Worm (Caenorhabditis elegans) whole organism, early embryonic: Measurements from ENCODE around the gene K08D8.11.

Experiments
- B0310.2 ChIP-seq: sonication (generic microtip); optimal IDR thresholded peaks from 2 replicates; lab custom pipeline; 2016; ENCODE audit warnings: mild to moderate bottlenecking, missing genetic modification characterization, missing compliant biosample characterization
- F13C5.2 ChIP-seq: sonication (generic microtip); optimal IDR thresholded peaks from 2 replicates; lab custom pipeline; 2017; ENCODE audit warnings: mild to moderate bottlenecking, missing genetic modification characterization, inconsistent platforms, missing compliant biosample characterization
- aly-1 ChIP-seq: sonication (generic microtip); optimal IDR thresholded peaks from 2 replicates; lab custom pipeline; 2016; ENCODE audit warnings: missing genetic modification characterization, missing compliant biosample characterization
- ama-1 ChIP-seq: fragments of 150-350 bp; optimal IDR thresholded peaks from 2 replicates; lab custom pipeline; 2014
- ceh-13 ChIP-seq: fragments of 200-800 bp; sonication (Bioruptor generic); optimal IDR thresholded peaks from 2 replicates; lab custom pipeline; 2018; ENCODE audit warnings: mild to moderate bottlenecking, missing genetic modification characterization, missing compliant biosample characterization
- ceh-36 ChIP-seq: sonication (generic microtip); optimal IDR thresholded peaks from 2 replicates; lab custom pipeline; 2016; ENCODE audit warnings: missing genetic modification characterization, inconsistent platforms, missing compliant biosample characterization
- ets-7 ChIP-seq: sonication (generic microtip); optimal IDR thresholded peaks from 2 replicates; lab custom pipeline; 2016; ENCODE audit warnings: missing genotype, missing genetic modification characterization, missing compliant biosample characterization
- flt-1 ChIP-seq: fragments of 200-800 bp; sonication (Bioruptor generic); IDR thresholded peaks from 2 replicates; pipeline ENCODE4 v1.3.6; 2022; ENCODE audit warnings: missing genetic modification characterization, missing compliant biosample characterization
- hmbx-1 ChIP-seq: sonication (generic microtip); optimal IDR thresholded peaks from 2 replicates; lab custom pipeline; 2016; ENCODE audit warnings: mild to moderate bottlenecking, missing genetic modification characterization, missing compliant biosample characterization
- hmg-4 ChIP-seq: fragments of 200-800 bp; sonication (Bioruptor generic); optimal IDR thresholded peaks from 2 replicates; lab custom pipeline; 2018; ENCODE audit warnings: mild to moderate bottlenecking, missing genetic modification characterization, missing compliant biosample characterization
- hnd-1 ChIP-seq: sonication (generic microtip); optimal IDR thresholded peaks from 2 replicates; lab custom pipeline; 2016; ENCODE audit warnings: missing genetic modification characterization, missing compliant biosample characterization
- pes-1 ChIP-seq: fragments of 200-800 bp; sonication (Bioruptor generic); IDR thresholded peaks from 2 replicates; pipeline ENCODE4 v1.3.6; 2022; ENCODE audit warnings: missing genetic modification reagents, missing genetic modification characterization, missing compliant biosample characterization
- scrt-1 ChIP-seq: fragments of 200-800 bp; sonication (Bioruptor generic); IDR thresholded peaks from 2 replicates; pipeline ENCODE4 v1.3.6; 2022; ENCODE audit warnings: missing genetic modification characterization, missing compliant biosample characterization
- sea-1 ChIP-seq: fragments of 200-800 bp; sonication (Bioruptor generic); conservative IDR thresholded peaks from 2 replicates; pipeline ENCODE4 v1.3.6; 2022; ENCODE audit warnings: missing genetic modification characterization, missing compliant biosample characterization
- tbx-11 ChIP-seq: fragments of 200-800 bp; sonication (Bioruptor generic); IDR thresholded peaks from 2 replicates; pipeline ENCODE4 v1.3.6; 2022; ENCODE audit warnings: missing genetic modification characterization, missing compliant biosample characterization
- tbx-37 ChIP-seq: fragments of 200-800 bp; sonication (Bioruptor generic); conservative IDR thresholded peaks from 2 replicates; pipeline ENCODE4 v1.3.6; 2022; ENCODE audit warnings: missing genetic modification reagents, missing genetic modification characterization, missing compliant biosample characterization
- tra-4 ChIP-seq: sonication (generic microtip); optimal IDR thresholded peaks from 2 replicates; lab custom pipeline; 2017; ENCODE audit warnings: missing genetic modification characterization, missing compliant biosample characterization

Gene K08D8.11

ce11 chrIV:12894996-12895395 is at the start of gene K08D8.11:
Gene K08D8.11 (plus strand): TSS chrIV:12895296.
- TF ChIP-seq pes-1 (GFP tag; lab: Robert Waterston, UW): no peak
- TF ChIP-seq ama-1 (lab: Kevin White, UChicago): no peak
- no peak for TF ChIP-seq scrt-1 (GFP tag; lab: Robert Waterston, UW)
- TF ChIP-seq hmg-4 (GFP tag; lab: Kevin White, UChicago): no peak
- TF ChIP-seq F13C5.2: no peak
- no peak for TF ChIP-seq tbx-11
- no peak for TF ChIP-seq hmbx-1 (tag; lab: Kevin White, UChicago)
- TF ChIP-seq sea-1 (GFP tag; lab: Robert Waterston, UW): no peak

- TF ChIP-seq ceh-36 (tag; lab: Kevin White, UChicago) (no peak), ceh-13 (GFP tag; lab: Kevin White, UChicago) (no peak), hmbx-1 (tag; lab: Kevin White, UChicago) (no peak), tbx-11 (no peak), hmg-4 (GFP tag; lab: Kevin White, UChicago) (no peak), F13C5.2 (no peak), ets-7 (tag; lab: Kevin White, UChicago) (no peak), hnd-1 (tag; lab: Kevin White, UChicago) (no peak), ama-1 (lab: Kevin White, UChicago) (no peak), flt-1 (no peak), tra-4 (tag; lab: Kevin White, UChicago) (no peak), scrt-1 (GFP tag; lab: Robert Waterston, UW) (no peak), B0310.2 (tag; lab: Kevin White, UChicago) (no peak), pes-1 (GFP tag; lab: Robert Waterston, UW) (no peak)
Measured at ce11 chrIV:12845596-12845995, 49.5 kb upstream of the K08D8.11 start, which contains the start of gene txt-19. Gene txt-19 (plus strand): TSS chrIV:12845899.

- TF ChIP-seq ets-7 (tag; lab: Kevin White, UChicago) (no peak), B0310.2 (tag; lab: Kevin White, UChicago) (no peak), flt-1 (no peak), ama-1 (lab: Kevin White, UChicago) (no peak), hmg-4 (GFP tag; lab: Kevin White, UChicago) (no peak), sea-1 (GFP tag; lab: Robert Waterston, UW) (no peak), F13C5.2 (no peak), ceh-36 (tag; lab: Kevin White, UChicago) (no peak)
Measured at ce11 chrIV:12849030-12849560, 46.0 kb upstream of the K08D8.11 start, which contains the start of gene srf-3. Gene srf-3 (plus strand): TSS chrIV:12849510.

- TF ChIP-seq B0310.2 (tag; lab: Kevin White, UChicago): no peak
- TF ChIP-seq sea-1 (GFP tag; lab: Robert Waterston, UW): no peak
- no peak for TF ChIP-seq F13C5.2
- no peak for TF ChIP-seq pes-1 (GFP tag; lab: Robert Waterston, UW)
- TF ChIP-seq hmg-4 (GFP tag; lab: Kevin White, UChicago): no peak
- TF ChIP-seq ceh-13 (GFP tag; lab: Kevin White, UChicago): no peak
- TF ChIP-seq ceh-36 (tag; lab: Kevin White, UChicago): no peak
- no peak for TF ChIP-seq tbx-37
- no peak for TF ChIP-seq flt-1
- TF ChIP-seq ets-7 (tag; lab: Kevin White, UChicago): no peak
- TF ChIP-seq hmbx-1 (tag; lab: Kevin White, UChicago): no peak
- no peak for TF ChIP-seq ama-1 (lab: Kevin White, UChicago)
- TF ChIP-seq scrt-1 (GFP tag; lab: Robert Waterston, UW): no peak
- no peak for TF ChIP-seq tra-4 (tag; lab: Kevin White, UChicago)
- TF ChIP-seq tbx-11: no peak
- TF ChIP-seq hnd-1 (tag; lab: Kevin White, UChicago): no peak
- no peak for TF ChIP-seq aly-1 (tag; lab: Kevin White, UChicago)
Measured at ce11 chrIV:12854372-12855114, 40.6 kb upstream of the K08D8.11 start.

- no peak for TF ChIP-seq pes-1 (GFP tag; lab: Robert Waterston, UW)
- TF ChIP-seq B0310.2 (tag; lab: Kevin White, UChicago): no peak
- no peak for TF ChIP-seq tra-4 (tag; lab: Kevin White, UChicago)
- no peak for TF ChIP-seq scrt-1 (GFP tag; lab: Robert Waterston, UW)
- no peak for TF ChIP-seq ets-7 (tag; lab: Kevin White, UChicago)
Measured at ce11 chrIV:12855248-12855647, 39.8 kb upstream of the K08D8.11 start, which contains the start of gene nstp-5. Gene nstp-5 (plus strand): TSS chrIV:12855548.

- TF ChIP-seq aly-1 (tag; lab: Kevin White, UChicago) (no peak), scrt-1 (GFP tag; lab: Robert Waterston, UW) (no peak), tbx-11 (no peak), sea-1 (GFP tag; lab: Robert Waterston, UW) (no peak)
Measured at ce11 chrIV:12859797-12860196, 35.3 kb upstream of the K08D8.11 start, which contains the start of gene gcy-18. Gene gcy-18 (plus strand): TSS chrIV:12860097.

- TF ChIP-seq aly-1 (tag; lab: Kevin White, UChicago) (no peak), pes-1 (GFP tag; lab: Robert Waterston, UW) (no peak), tra-4 (tag; lab: Kevin White, UChicago) (no peak), hnd-1 (tag; lab: Kevin White, UChicago) (no peak), hmg-4 (GFP tag; lab: Kevin White, UChicago) (no peak), sea-1 (GFP tag; lab: Robert Waterston, UW) (no peak), scrt-1 (GFP tag; lab: Robert Waterston, UW) (no peak), tbx-11 (no peak), ceh-13 (GFP tag; lab: Kevin White, UChicago) (no peak), B0310.2 (tag; lab: Kevin White, UChicago) (no peak), flt-1 (no peak), tbx-37 (no peak), ceh-36 (tag; lab: Kevin White, UChicago) (no peak), hmbx-1 (tag; lab: Kevin White, UChicago) (no peak), F13C5.2 (no peak), ama-1 (lab: Kevin White, UChicago) (no peak), ets-7 (tag; lab: Kevin White, UChicago) (no peak)
Measured at ce11 chrIV:12865884-12866283, 29.2 kb upstream of the K08D8.11 start, which contains the start of gene clec-186. Gene clec-186 (plus strand): TSS chrIV:12866109.
